Fruit fly (Drosophila melanogaster) S2 (cell line): ENCODE data around the gene mthl15.

Source experiments
- CG8478 ChIP-seq: fragments of >200 bp; optimal IDR thresholded peaks from 2 replicates; lab custom pipeline; 2018
- CTCF ChIP-seq, 2 experiments: fragments of >200 bp; optimal IDR thresholded peaks; 2 replicates each; lab custom pipeline; 2018

dm6 chr2L:10263830-10264634, 25.9 kb upstream of the mthl15 start, which contains the start of gene REPTOR-BP:
- no peak for TF ChIP-seq CTCF (optimal IDR thresholded peaks at IDR 0.05; lab: Kevin White, UChicago)
- TF ChIP-seq CG8478 (lab: Kevin White, UChicago) = no peak
